Worm (Caenorhabditis elegans): Measurements from ENCODE around the gene msp-74.

ce11 chrII:5083341-5083740 lies 31.8 kb downstream of the msp-74 start, which contains the start of gene C04G6.4:
- TF ChIP-seq lin-15B (tag; optimal IDR thresholded peaks at IDR 0.05) (no peak), ztf-11 (tag; optimal IDR thresholded peaks at IDR 0.05) (no peak), aly-2 (tag; optimal IDR thresholded peaks at IDR 0.05) (no peak), ama-1 (optimal IDR thresholded peaks at IDR 0.05) (no peak), pqm-1 (tag; optimal IDR thresholded peaks at IDR 0.05) (no peak), ceh-82 (tag; optimal IDR thresholded peaks at IDR 0.05) (no peak), lin-13 (GFP tag; optimal IDR thresholded peaks at IDR 0.05) (no peak), unc-39 (tag; optimal IDR thresholded peaks at IDR 0.05) (no peak), skn-1 (tag; optimal IDR thresholded peaks at IDR 0.05) (no peak), madf-9 (GFP tag; conservative IDR thresholded peaks at IDR 0.05) (no peak), mdl-1 (tag; optimal IDR thresholded peaks at IDR 0.05) (no peak)
